Fruit fly (Drosophila melanogaster) whole organism, larva: ENCODE results near the gene CG12355.

ENCODE experiments used
- noc ChIP-seq: fragments of 200-800 bp; sonication (Bioruptor generic); optimal IDR thresholded peaks from 3 replicates; lab custom pipeline; 2019; ENCODE audit warnings: missing biosample characterization, mild to moderate bottlenecking, missing genetic modification characterization, moderate library complexity

CG12355 gene

DNA sequence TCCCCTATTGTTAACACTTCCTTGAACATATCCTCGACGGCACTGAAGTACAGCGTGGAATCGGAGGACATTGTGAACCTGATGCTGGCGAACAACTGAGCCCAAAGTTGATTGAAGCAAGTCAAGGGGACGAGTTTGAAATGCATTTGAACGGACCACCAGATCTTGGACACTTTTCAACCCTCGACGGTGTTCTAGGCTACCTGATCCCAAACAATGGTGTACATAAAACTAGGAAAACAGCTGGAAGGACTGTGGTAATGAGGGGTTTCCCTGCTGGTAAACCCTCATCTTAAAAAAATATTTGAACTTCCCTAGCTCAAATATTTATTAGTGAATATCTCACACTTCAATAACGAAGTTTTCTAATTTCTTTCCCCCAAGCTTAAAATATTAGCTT is 21.6 kb upstream of the CG12355 start, which contains the start of gene CG13454:
TSS of gene CG13454 (minus strand) at position 101 of the 400 bp plus-strand sequence.
- no peak for TF ChIP-seq noc (tag; lab: Kevin White, UChicago)

DNA sequence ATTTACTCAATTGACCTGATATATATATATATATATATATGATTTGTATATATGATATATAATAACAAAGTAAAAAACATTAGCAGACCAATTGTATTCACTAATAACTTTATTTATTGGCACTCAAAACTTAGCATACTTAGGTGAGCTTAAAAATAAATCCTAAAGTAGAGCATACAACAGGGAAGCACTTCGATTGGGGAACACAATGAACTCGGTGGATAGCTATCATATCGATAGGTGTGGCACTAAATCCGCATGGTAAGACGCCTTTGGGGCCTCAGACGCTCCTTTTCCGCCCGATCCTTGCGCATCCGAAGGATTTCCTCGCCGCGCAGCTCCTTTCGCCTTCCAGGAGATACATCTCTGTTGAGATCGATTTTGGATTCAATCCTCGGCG is 21.1 kb upstream of the CG12355 start:
- TF ChIP-seq noc (tag; lab: Kevin White, UChicago), result no peak

DNA sequence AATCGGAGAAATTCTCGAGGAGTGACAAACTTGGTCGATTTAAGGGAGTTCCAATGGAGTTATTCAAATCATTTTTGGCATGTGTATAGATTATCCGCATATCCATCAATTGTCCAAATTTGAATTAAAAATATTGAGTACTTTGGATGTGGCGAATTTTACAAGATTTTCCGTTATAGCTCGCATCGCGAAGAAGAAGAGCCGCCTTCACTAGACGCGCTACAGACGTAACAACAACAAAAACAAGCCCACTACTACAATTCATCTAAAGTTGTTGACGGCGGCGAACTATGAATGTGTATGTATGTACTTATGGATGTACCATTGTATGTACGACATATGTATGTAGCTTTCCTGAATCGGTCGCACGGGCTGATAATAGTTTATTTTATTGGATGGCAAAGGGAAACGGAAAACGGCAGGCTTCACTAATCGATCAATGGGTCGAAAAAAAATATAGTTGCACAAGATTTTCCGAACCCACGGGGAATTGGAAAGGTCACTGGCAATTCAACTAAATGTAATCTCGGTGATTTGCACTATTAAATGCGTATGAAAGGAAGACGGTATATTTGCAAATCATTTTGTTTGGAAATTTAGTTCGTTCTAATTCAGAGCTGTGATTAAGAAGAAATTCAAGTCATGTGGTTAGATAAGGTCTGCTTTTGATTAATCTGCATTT is 19.6 kb upstream of the CG12355 start:
- peak; percentile 3 for TF ChIP-seq noc (tag; lab: Kevin White, UChicago)

DNA sequence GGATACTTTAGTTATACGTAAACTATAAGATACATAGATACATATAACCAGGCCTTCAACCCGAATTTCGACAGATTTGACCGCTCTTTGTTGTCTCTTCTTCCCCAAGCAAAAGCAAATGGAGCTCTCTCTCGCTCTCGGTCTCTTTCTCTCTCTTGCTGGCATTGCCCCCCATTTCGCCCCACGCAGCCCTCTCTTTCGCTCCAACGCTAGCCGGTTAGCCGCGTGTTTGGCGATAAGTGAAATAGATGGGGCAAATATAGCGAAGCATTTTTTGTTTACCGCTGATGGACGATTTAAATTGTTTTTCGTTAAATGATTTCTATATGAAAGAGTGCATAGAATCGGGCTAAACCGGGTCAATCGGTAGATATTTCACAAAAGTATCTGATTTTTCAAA is 19.1 kb upstream of the CG12355 start:
- peak; percentile 61 for TF ChIP-seq noc (tag; lab: Kevin White, UChicago)

DNA sequence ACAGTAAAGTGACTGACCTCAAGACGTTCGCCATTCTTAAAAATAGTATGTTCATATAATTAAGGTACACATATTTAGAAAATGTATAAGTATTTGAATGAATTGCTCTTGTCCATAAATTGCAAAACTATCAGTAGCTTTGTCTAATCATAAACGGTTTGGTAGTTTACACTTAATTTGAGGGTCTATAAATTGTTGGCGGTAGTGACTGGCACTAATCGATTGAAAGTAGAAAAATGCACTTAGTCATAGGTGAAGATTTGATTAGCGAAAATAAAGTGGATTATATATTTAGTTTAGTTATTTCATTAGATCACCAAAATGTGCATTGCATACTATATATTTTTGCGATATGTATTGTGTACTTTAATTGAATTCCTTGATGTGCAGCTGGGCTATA is 18.4 kb upstream of the CG12355 start:
- TF ChIP-seq noc (tag; lab: Kevin White, UChicago), result peak; percentile 42

DNA sequence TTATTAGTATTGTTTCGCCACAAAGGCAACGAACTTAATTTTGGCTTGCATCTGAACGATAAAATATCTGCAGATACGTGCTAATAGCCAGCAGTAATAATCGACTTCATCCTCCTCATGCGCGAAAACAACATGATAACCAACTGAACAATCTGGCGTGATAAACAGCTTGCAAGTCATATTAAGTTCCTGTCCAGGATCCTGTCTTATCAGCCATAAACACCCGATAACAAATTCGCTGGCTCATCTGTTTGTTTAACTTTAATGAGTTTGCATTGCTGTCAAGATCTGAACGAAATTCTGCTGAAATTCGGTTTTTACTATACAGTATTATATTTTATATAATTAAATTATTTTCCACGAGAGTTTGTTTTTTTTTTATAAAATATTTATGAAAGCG is 17.9 kb upstream of the CG12355 start:
- no peak for TF ChIP-seq noc (tag; lab: Kevin White, UChicago)

DNA sequence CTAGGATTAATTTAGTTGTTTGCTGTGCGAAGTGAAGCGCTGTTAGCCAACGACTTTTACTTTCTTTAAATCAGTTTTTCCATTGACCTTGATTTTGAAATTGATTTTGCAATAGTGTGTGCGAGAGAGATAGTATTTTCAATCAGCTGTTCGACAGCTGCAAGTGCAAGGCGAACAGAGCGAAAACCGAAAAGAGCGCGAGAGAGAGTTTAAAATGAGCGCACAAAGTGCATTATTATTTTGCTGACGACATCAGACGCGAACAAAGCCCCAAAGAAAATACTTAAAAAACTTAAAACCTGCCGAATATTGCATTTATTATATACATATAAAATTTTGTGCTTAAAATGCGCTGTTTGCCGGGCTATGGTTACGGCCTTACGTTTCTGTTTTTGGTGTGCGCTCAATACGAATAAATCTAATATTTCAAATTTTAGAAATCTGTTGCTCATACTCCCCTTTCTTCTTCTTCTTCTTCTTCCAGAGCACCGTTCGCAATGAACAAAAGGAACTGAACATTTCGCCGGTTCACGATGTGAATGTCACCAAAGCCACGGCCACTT is 16.4 kb upstream of the CG12355 start:
- TF ChIP-seq noc (tag; lab: Kevin White, UChicago), result no peak

DNA sequence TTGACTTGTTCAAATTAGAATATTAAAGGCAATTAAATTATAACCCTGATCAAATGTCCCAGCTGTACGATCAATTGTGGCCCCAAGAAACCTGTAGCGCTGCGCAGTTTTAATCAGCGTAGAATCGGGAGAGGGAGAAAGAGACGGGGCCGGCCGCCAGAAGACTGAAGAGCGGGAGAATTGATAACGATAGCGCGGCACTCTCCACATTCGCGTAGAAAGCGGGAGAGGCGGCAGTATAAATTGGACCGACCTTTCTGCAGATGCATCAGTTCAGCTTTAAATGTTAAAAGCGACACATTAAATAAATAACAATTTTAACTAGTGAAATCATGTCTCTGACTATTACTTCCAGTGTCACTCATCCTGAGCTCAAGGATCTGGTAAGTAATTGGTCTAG is 15.4 kb upstream of the CG12355 start, which contains the start of gene MsrA:
TSS of gene MsrA (plus strand) at position 266 of the 400 bp plus-strand sequence.
- peak; percentile 16 for TF ChIP-seq noc (tag; lab: Kevin White, UChicago)

DNA sequence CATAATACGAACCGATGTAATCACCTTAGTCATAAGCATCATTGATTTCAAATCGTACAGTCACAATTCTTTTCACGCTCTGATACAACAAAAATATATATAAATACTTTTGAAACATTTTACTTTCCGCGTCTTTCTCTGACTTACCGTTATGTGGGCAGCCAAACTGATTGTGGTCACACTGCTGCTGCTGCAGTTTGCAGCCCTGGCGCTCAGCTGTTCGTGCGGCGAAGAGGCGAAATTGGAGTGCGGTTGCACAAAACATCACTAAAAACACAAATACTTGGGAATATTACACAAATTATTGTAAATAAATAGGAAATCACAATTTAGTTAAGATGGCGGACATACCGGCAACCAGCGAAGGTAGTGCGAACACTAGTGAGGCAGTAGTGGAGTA is 14.0 kb upstream of the CG12355 start, which contains the start of the genes gdl and gdl-ORF39:
TSS of gene gdl (plus strand) at position 48 of the 400 bp plus-strand sequence.
TSS of gene gdl-ORF39 (plus strand) at position 48 of the 400 bp plus-strand sequence.
- TF ChIP-seq noc (tag; lab: Kevin White, UChicago), result no peak

DNA sequence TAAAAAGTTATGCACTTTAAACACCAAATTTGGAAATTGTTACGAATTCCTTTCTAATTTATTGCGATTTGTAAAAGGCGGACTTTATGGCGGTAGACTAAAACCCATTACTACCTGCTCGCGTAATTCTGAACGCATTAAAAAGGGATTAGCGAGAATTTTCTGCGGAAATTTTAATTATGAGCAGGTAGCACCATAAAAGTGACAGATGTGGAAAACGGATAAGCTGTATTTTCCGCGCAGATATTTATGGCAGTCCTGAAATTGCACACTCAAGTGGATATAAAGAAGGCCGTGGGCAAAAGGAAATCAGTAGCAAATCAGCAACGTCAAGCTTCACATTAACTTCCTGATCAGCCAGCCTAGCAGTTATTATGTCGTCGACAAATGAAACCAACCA is 13.4 kb upstream of the CG12355 start, which contains the start of gene Z600:
TSS of gene Z600 (plus strand) at position 312 of the 400 bp plus-strand sequence.
- TF ChIP-seq noc (tag; lab: Kevin White, UChicago), result no peak

DNA sequence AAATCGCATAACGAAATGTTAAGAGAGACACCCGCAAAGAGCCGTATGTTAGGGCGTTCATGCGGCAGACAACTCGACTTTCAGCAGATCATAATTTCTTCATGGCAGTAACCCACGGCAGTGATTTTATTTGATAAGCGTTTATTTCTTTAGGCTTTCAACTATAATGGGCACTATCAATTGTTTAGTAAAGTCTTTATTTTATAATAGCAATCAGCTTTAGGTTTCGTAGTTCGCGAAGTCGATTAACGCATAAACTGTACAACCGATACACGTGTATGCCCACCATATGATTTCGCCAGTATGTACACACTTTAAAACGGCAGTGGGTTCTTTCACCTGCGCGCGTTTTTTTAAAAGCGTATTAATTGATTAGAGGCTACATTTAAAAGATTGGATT is 12.9 kb upstream of the CG12355 start, which contains the start of gene CG7841:
TSS of gene CG7841 (minus strand) at position 20 of the 400 bp plus-strand sequence.
- TF ChIP-seq noc (tag; lab: Kevin White, UChicago), result peak; percentile 99

DNA sequence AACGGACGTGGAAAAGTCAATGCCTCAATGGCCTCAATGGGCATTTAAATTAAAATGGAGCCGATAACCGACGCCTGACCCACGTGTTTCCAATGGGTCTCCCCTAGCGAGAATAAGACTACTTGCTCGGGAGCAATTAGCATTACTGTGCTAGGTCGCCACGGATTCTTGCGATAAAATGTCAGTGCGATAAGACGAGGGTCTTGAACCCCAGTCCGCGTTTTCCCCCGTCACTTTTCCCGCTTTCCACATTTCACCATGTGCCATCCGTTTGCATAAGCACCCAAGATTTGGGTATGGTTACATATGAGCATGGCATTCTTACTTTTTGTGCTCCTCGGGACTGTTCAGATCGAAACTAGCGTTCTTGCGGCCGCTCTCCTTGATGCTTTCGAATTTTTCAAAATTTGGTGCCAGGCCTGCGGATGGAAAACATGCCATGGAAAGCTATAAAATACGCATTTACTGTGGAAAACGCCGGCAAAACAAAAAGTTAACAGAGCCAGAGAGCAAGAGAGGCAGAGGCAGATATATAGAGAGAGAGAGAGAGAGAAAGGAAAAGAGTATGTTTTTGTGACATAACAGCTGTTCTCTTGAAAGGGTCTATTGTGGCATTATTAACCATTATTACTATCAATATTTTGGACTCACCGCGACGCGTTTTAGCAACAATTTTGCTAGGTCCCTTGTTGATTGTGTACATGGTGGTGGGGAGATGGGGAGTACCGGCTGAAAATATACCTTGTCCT is 12.0 kb upstream of the CG12355 start:
- no peak for TF ChIP-seq noc (tag; lab: Kevin White, UChicago)

DNA sequence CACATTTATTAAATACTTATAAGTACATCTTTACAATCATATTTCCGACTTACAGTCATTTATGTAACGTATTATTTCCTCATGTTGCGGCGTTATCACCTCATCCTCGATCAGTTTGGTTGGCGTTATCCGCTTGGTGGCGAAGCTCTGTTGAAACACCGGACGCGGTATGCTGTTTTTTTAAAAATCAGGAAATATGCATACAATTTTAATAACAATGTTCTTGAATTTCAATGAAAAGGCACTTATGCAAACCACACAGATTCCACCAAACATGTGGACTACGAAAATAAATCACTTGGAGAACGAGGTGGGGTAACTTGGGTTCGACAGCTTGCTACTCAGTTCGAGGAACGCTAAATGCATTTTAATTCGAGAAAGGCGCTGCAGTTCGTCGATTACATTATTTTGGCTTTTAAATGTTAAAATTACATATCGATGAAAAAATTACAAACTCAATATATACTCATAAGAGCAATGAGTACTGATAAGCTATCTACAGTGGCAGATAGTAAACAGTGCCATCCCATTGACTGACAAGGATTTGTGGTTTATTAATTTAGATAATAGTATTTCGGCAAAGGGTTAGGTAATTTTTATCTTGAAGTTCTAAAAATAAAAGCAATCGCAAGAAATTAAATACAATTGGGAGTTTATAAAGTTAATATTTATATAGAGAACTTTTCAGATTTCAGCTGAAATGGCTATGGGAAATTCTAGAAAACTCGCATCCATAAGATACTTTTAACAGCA is 11.0 kb upstream of the CG12355 start:
- TF ChIP-seq noc (tag; lab: Kevin White, UChicago), result no peak

DNA sequence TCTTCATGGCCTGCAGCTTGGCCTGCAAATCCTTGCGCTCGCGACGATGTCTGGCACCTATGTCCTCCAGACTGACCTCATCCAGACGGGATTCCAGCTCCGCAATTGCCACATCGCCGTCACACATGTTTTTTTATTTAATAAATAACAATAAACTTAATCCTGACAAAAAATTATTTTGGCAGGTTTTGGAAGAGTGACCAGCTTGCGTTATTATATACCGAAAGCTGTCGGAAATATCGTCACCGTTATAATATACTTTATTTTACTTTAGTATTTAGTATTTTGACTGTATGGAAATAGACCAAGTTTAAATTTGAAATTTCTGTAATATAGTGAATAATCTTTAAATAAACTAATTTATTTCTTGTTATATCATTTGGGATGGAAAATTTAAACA is 9.3 kb upstream of the CG12355 start, which contains the start of gene CG7857:
TSS of gene CG7857 (minus strand) at position 208 of the 400 bp plus-strand sequence.
- no peak for TF ChIP-seq noc (tag; lab: Kevin White, UChicago)

DNA sequence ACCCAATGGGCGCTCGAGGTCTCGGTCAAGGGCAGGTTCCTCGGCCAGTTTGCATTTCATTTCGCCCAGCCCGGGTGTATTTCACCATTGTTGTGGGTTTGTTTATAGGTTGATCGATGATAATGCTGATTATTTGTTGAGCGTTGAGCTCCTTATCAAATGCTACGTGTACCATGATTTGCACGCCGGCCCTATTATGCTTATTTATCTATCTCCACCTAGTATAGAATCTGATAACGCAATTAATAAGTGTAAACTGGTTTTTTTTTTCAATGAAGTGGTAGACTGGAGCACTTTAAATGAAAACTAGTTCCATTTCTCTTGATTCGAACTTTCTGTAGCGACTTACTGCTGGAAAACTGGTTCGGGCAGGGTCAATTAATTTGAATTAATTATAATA is 6.9 kb upstream of the CG12355 start:
- TF ChIP-seq noc (tag; lab: Kevin White, UChicago), result no peak
